Worm (Caenorhabditis elegans): ENCODE data around the gene cnd-1.

Gene cnd-1

ce11 chrIII:5244539-5244938 is at the start of gene cnd-1:
Gene cnd-1, minus strand, starts transcription at chrIII:5244639.
- TF ChIP-seq T22C8.4 (GFP tag; IDR thresholded peaks at IDR 0.05) (no peak), ref-1 (GFP tag; conservative IDR thresholded peaks at IDR 0.05) (no peak), med-1 (GFP tag; optimal IDR thresholded peaks at IDR 0.05; ENCODE audit: insufficient read depth) (no peak), ztf-23 (GFP tag; IDR thresholded peaks at IDR 0.05) (no peak), cog-1 (tag; optimal IDR thresholded peaks at IDR 0.05) (no peak), tab-1 (GFP tag; IDR thresholded peaks at IDR 0.05) (no peak)

ce11 chrIII:5291281-5291680 is 46.8 kb upstream of the cnd-1 start:
- TF ChIP-seq ztf-23 (GFP tag; IDR thresholded peaks at IDR 0.05) = no peak
- TF ChIP-seq klf-2 (GFP tag; conservative IDR thresholded peaks at IDR 0.05) = no peak
- TF ChIP-seq med-1 (GFP tag; optimal IDR thresholded peaks at IDR 0.05; ENCODE audit: insufficient read depth) = no peak
- TF ChIP-seq flt-1 (GFP tag; IDR thresholded peaks at IDR 0.05) = no peak
- TF ChIP-seq tab-1 (GFP tag; IDR thresholded peaks at IDR 0.05) = no peak
- no peak for TF ChIP-seq cog-1 (tag; optimal IDR thresholded peaks at IDR 0.05)
- no peak for TF ChIP-seq ztf-29 (GFP tag; IDR thresholded peaks at IDR 0.05)
- TF ChIP-seq ref-1 (GFP tag; conservative IDR thresholded peaks at IDR 0.05) = no peak
- no peak for TF ChIP-seq T22C8.4 (GFP tag; IDR thresholded peaks at IDR 0.05)

ce11 chrIII:5290230-5290629 is 45.8 kb upstream of the cnd-1 start:
- TF ChIP-seq ref-1 (GFP tag; conservative IDR thresholded peaks at IDR 0.05) (no peak), klf-2 (GFP tag; conservative IDR thresholded peaks at IDR 0.05) (no peak)

ce11 chrIII:5287877-5288276 is 43.4 kb upstream of the cnd-1 start, which contains the start of gene T15B12.1:
Gene T15B12.1, plus strand, starts transcription at chrIII:5288177.
- TF ChIP-seq cog-1 (tag; optimal IDR thresholded peaks at IDR 0.05) = no peak
- no peak for TF ChIP-seq ref-1 (GFP tag; conservative IDR thresholded peaks at IDR 0.05)
- TF ChIP-seq flt-1 (GFP tag; IDR thresholded peaks at IDR 0.05) = no peak
- no peak for TF ChIP-seq T22C8.4 (GFP tag; IDR thresholded peaks at IDR 0.05)
- TF ChIP-seq tab-1 (GFP tag; IDR thresholded peaks at IDR 0.05) = no peak
- TF ChIP-seq med-1 (GFP tag; optimal IDR thresholded peaks at IDR 0.05; ENCODE audit: insufficient read depth) = no peak
- no peak for TF ChIP-seq ztf-29 (GFP tag; IDR thresholded peaks at IDR 0.05)
- TF ChIP-seq ztf-23 (GFP tag; IDR thresholded peaks at IDR 0.05) = no peak
- TF ChIP-seq klf-2 (GFP tag; conservative IDR thresholded peaks at IDR 0.05) = no peak

- TF ChIP-seq T22C8.4 (GFP tag; IDR thresholded peaks at IDR 0.05) = no peak
- TF ChIP-seq med-1 (GFP tag; optimal IDR thresholded peaks at IDR 0.05; ENCODE audit: insufficient read depth) = no peak
- no peak for TF ChIP-seq cog-1 (tag; optimal IDR thresholded peaks at IDR 0.05)
- TF ChIP-seq ztf-29 (GFP tag; IDR thresholded peaks at IDR 0.05) = no peak
- TF ChIP-seq klf-2 (GFP tag; conservative IDR thresholded peaks at IDR 0.05) = no peak
- no peak for TF ChIP-seq flt-1 (GFP tag; IDR thresholded peaks at IDR 0.05)
- no peak for TF ChIP-seq tab-1 (GFP tag; IDR thresholded peaks at IDR 0.05)
- TF ChIP-seq ztf-23 (GFP tag; IDR thresholded peaks at IDR 0.05) = no peak
- no peak for TF ChIP-seq ref-1 (GFP tag; conservative IDR thresholded peaks at IDR 0.05)
Measured at ce11 chrIII:5286205-5286604, 41.8 kb upstream of the cnd-1 start, which contains the start of gene ZC395.11. Gene ZC395.11, minus strand, starts transcription at chrIII:5286305.

- TF ChIP-seq klf-2 (GFP tag; conservative IDR thresholded peaks at IDR 0.05) = no peak
- TF ChIP-seq ref-1 (GFP tag; conservative IDR thresholded peaks at IDR 0.05) = no peak
- no peak for TF ChIP-seq med-1 (GFP tag; optimal IDR thresholded peaks at IDR 0.05; ENCODE audit: insufficient read depth)
- TF ChIP-seq tab-1 (GFP tag; IDR thresholded peaks at IDR 0.05) = 0 out of 2 replicates have a peak, but pooled peaks have one; percentile 54
- no peak for TF ChIP-seq ztf-29 (GFP tag; IDR thresholded peaks at IDR 0.05)
- no peak for TF ChIP-seq T22C8.4 (GFP tag; IDR thresholded peaks at IDR 0.05)
Measured at ce11 chrIII:5285484-5285883, 41.0 kb upstream of the cnd-1 start.

- no peak for TF ChIP-seq med-1 (GFP tag; optimal IDR thresholded peaks at IDR 0.05; ENCODE audit: insufficient read depth)
- TF ChIP-seq ref-1 (GFP tag; conservative IDR thresholded peaks at IDR 0.05) = no peak
- no peak for TF ChIP-seq tab-1 (GFP tag; IDR thresholded peaks at IDR 0.05)
- no peak for TF ChIP-seq T22C8.4 (GFP tag; IDR thresholded peaks at IDR 0.05)
- no peak for TF ChIP-seq cog-1 (tag; optimal IDR thresholded peaks at IDR 0.05)
Measured at ce11 chrIII:5280228-5280627, 35.8 kb upstream of the cnd-1 start.

ce11 chrIII:5277740-5278139 is 33.3 kb upstream of the cnd-1 start, which contains the start of gene clk-1:
Gene clk-1, plus strand, starts transcription at chrIII:5277894.
- TF ChIP-seq tab-1 (GFP tag; IDR thresholded peaks at IDR 0.05) (no peak), cog-1 (tag; optimal IDR thresholded peaks at IDR 0.05) (no peak), ztf-29 (GFP tag; IDR thresholded peaks at IDR 0.05) (no peak), klf-2 (GFP tag; conservative IDR thresholded peaks at IDR 0.05) (no peak), flt-1 (GFP tag; IDR thresholded peaks at IDR 0.05) (no peak), ref-1 (GFP tag; conservative IDR thresholded peaks at IDR 0.05) (no peak), med-1 (GFP tag; optimal IDR thresholded peaks at IDR 0.05; ENCODE audit: insufficient read depth) (no peak), T22C8.4 (GFP tag; IDR thresholded peaks at IDR 0.05) (no peak)

ce11 chrIII:5274715-5275355 is 30.4 kb upstream of the cnd-1 start, which contains the start of the genes daf-41 and toc-1:
Gene daf-41, minus strand, starts transcription at chrIII:5274765.
Gene toc-1, plus strand, starts transcription at chrIII:5275251.
- no peak for TF ChIP-seq flt-1 (GFP tag; IDR thresholded peaks at IDR 0.05)
- no peak for TF ChIP-seq ztf-23 (GFP tag; IDR thresholded peaks at IDR 0.05)
- TF ChIP-seq klf-2 (GFP tag; conservative IDR thresholded peaks at IDR 0.05) = no peak
- TF ChIP-seq ref-1 (GFP tag; conservative IDR thresholded peaks at IDR 0.05) = no peak
- TF ChIP-seq ztf-29 (GFP tag; IDR thresholded peaks at IDR 0.05) = no peak
- no peak for TF ChIP-seq T22C8.4 (GFP tag; IDR thresholded peaks at IDR 0.05)
- no peak for TF ChIP-seq cog-1 (tag; optimal IDR thresholded peaks at IDR 0.05)
- TF ChIP-seq med-1 (GFP tag; optimal IDR thresholded peaks at IDR 0.05; ENCODE audit: insufficient read depth) = no peak
- TF ChIP-seq tab-1 (GFP tag; IDR thresholded peaks at IDR 0.05) = no peak

- TF ChIP-seq ztf-23 (GFP tag; IDR thresholded peaks at IDR 0.05) = no peak
- TF ChIP-seq ref-1 (GFP tag; conservative IDR thresholded peaks at IDR 0.05) = no peak
- no peak for TF ChIP-seq T22C8.4 (GFP tag; IDR thresholded peaks at IDR 0.05)
- TF ChIP-seq med-1 (GFP tag; optimal IDR thresholded peaks at IDR 0.05; ENCODE audit: insufficient read depth) = no peak
- no peak for TF ChIP-seq cog-1 (tag; optimal IDR thresholded peaks at IDR 0.05)
- TF ChIP-seq ztf-29 (GFP tag; IDR thresholded peaks at IDR 0.05) = no peak
Measured at ce11 chrIII:5274250-5274649, 29.8 kb upstream of the cnd-1 start.

Data from whole organism, midembryonic.